Fruit fly (Drosophila melanogaster) whole organism: Measurements from ENCODE around the gene CG32444.

ENCODE experiments used
- CG8478 ChIP-seq: fragments of >200 bp; optimal IDR thresholded peaks from 2 replicates; lab custom pipeline; 2018; ENCODE audit warnings: inconsistent platforms
- EcR ChIP-seq, 2 experiments: fragments of >200 bp; optimal IDR thresholded peaks; 2 replicates each; lab custom pipeline; 2017; ENCODE audit warnings: missing biosample characterization in 2 of 2, missing genetic modification characterization in 2 of 2, missing genetic modification reagents in 2 of 2
- psq ChIP-seq: fragments of >200 bp; optimal IDR thresholded peaks from 2 replicates; lab custom pipeline; 2017
- usp ChIP-seq: fragments of >200 bp; optimal IDR thresholded peaks from 2 replicates; lab custom pipeline; 2017; ENCODE audit warnings: missing biosample characterization, missing genetic modification characterization, mixed read lengths

DNA sequence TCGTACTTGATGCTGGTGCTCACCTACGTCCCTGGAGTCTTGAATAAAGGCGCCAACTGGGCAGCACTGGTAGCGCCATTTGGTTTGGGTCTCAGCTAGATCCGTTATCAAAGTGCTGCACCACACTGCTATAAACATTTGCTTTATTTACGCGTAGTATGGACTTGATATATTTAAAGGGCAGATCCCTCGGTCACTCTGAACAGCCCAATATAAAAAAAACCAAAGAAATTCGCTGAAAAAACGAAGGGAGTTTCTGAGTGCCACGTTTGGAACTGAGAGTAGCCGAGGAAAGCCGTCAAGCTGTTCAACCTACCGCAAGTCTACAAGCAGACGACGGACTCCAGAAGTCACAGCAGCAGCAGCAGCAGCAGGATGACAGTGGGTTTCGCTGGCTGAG is 4.1 kb downstream of the CG32444 start, which contains the start of gene Atox1:
- TF ChIP-seq CG8478 (lab: Kevin White, UChicago) (no peak), psq (lab: Kevin White, UChicago) (no peak), usp (no peak), EcR (GFP tag; optimal IDR thresholded peaks at IDR 0.05; lab: Kevin White, UChicago) (no peak)
